Worm (Caenorhabditis elegans): ENCODE results near the gene mboa-2.

mboa-2 gene

ce11 chrV:11078874-11079273 lies 43.4 kb downstream of the mboa-2 start:
- TF ChIP-seq unc-55 (GFP tag; optimal IDR thresholded peaks at IDR 0.05) (peak; percentile 18), dmd-4 (tag; optimal IDR thresholded peaks at IDR 0.05) (no peak)

- TF ChIP-seq nhr-6 (tag; optimal IDR thresholded peaks at IDR 0.05) (no peak), snpc-4 (tag; optimal IDR thresholded peaks at IDR 0.05) (peak; percentile 55), crh-2 (tag; optimal IDR thresholded peaks at IDR 0.05) (peak; percentile 86), gmeb-1 (tag; optimal IDR thresholded peaks at IDR 0.05) (peak; percentile 69), ztf-1 (GFP tag; conservative IDR thresholded peaks at IDR 0.05) (no peak), dmd-4 (tag; optimal IDR thresholded peaks at IDR 0.05) (no peak), skn-1 (tag; optimal IDR thresholded peaks at IDR 0.05) (no peak), F13H6.1 (tag; optimal IDR thresholded peaks at IDR 0.05) (peak; percentile 44), nhr-12 (tag; optimal IDR thresholded peaks at IDR 0.05) (no peak), nhr-25 (tag; optimal IDR thresholded peaks at IDR 0.05) (peak; percentile 84), lsy-2 (tag; optimal IDR thresholded peaks at IDR 0.05) (peak in 1 of 2 experiments; percentile 75), mdl-1 (tag; optimal IDR thresholded peaks at IDR 0.05) (no peak), ztf-4 (tag; optimal IDR thresholded peaks at IDR 0.05) (peak; percentile 50), lin-13 (GFP tag; optimal IDR thresholded peaks at IDR 0.05) (peak; percentile 74), ceh-82 (tag; optimal IDR thresholded peaks at IDR 0.05) (no peak), fos-1 (tag; optimal IDR thresholded peaks at IDR 0.05) (peak; percentile 97), zag-1 (tag; optimal IDR thresholded peaks at IDR 0.05) (peak; percentile 15), R02D3.7 (tag; optimal IDR thresholded peaks at IDR 0.05) (no peak), sem-4 (tag; optimal IDR thresholded peaks at IDR 0.05) (peak; percentile 80), unc-55 (GFP tag; optimal IDR thresholded peaks at IDR 0.05) (peak; percentile 86), nhr-23 (tag; optimal IDR thresholded peaks at IDR 0.05) (no peak), unc-62 (GFP tag; optimal IDR thresholded peaks at IDR 0.05) (no peak), elt-3 (tag; optimal IDR thresholded peaks at IDR 0.05) (no peak), peb-1 (tag; optimal IDR thresholded peaks at IDR 0.05) (no peak), unc-39 (tag; optimal IDR thresholded peaks at IDR 0.05) (no peak), mab-5 (tag; optimal IDR thresholded peaks at IDR 0.05) (peak; percentile 21), ama-1 (optimal IDR thresholded peaks at IDR 0.05) (peak; percentile 40), blmp-1 (tag; optimal IDR thresholded peaks at IDR 0.05; ENCODE audit: insufficient read depth) (peak; percentile 57), nhr-10 (tag; optimal IDR thresholded peaks at IDR 0.05) (no peak), ceh-16 (tag; optimal IDR thresholded peaks at IDR 0.05) (peak; percentile 64), lin-39 (tag; optimal IDR thresholded peaks at IDR 0.05) (no peak), C34F6.9 (tag; optimal IDR thresholded peaks at IDR 0.05) (peak; percentile 88), sma-3 (GFP tag; optimal IDR thresholded peaks at IDR 0.05) (peak; percentile 87), nhr-11 (tag; optimal IDR thresholded peaks at IDR 0.05) (no peak), egl-27 (tag; optimal IDR thresholded peaks at IDR 0.05) (no peak), nhr-237 (tag; optimal IDR thresholded peaks at IDR 0.05) (no peak), alr-1 (tag; optimal IDR thresholded peaks at IDR 0.05) (no peak), sma-9 (GFP tag; optimal IDR thresholded peaks at IDR 0.05) (peak; percentile 8), sma-9 (tag; optimal IDR thresholded peaks at IDR 0.05) (no peak), mbf-1 (tag; optimal IDR thresholded peaks at IDR 0.05) (no peak), lin-11 (tag; optimal IDR thresholded peaks at IDR 0.05) (peak; percentile 76), nhr-129 (tag; optimal IDR thresholded peaks at IDR 0.05) (peak; percentile 76), ztf-11 (tag; optimal IDR thresholded peaks at IDR 0.05) (no peak), nhr-77 (tag; optimal IDR thresholded peaks at IDR 0.05) (no peak), ZK546.5 (tag; optimal IDR thresholded peaks at IDR 0.05) (no peak), aly-2 (tag; optimal IDR thresholded peaks at IDR 0.05) (no peak), Y55F3AM.14 (GFP tag; optimal IDR thresholded peaks at IDR 0.05) (no peak), nhr-21 (tag; optimal IDR thresholded peaks at IDR 0.05) (peak; percentile 20), elt-1 (tag; optimal IDR thresholded peaks at IDR 0.05) (no peak)
Observed at ce11 chrV:11078104-11078724, 44.1 kb downstream of the mboa-2 start, which contains the start of gene act-2. Gene act-2, minus strand, starts transcription at chrV:11078154.

Measured in whole organism, L2 larva.